Worm (Caenorhabditis elegans) whole organism, young adult: ENCODE measurements around the gene srw-103.

Experiments
- Y95B8A.8 ChIP-seq: fragments of 200-800 bp; sonication (Bioruptor generic); IDR thresholded peaks from 2 replicates; pipeline ENCODE4 v1.3.6; 2022; ENCODE audit warnings: missing genetic modification reagents, missing genetic modification characterization, missing compliant biosample characterization
- ZK185.1 ChIP-seq: sonication (generic microtip); optimal IDR thresholded peaks from 2 replicates; lab custom pipeline; 2016; ENCODE audit warnings: mild to moderate bottlenecking, missing genetic modification characterization, missing compliant biosample characterization; ENCODE audit not compliant: poor library complexity, severe bottlenecking
- bed-1 ChIP-seq: fragments of 200-800 bp; sonication (Bioruptor generic); IDR thresholded peaks from 2 replicates; pipeline ENCODE4 v1.3.6; 2022; ENCODE audit warnings: missing genetic modification reagents, missing genetic modification characterization, missing compliant biosample characterization
- hlh-26 ChIP-seq: fragments of 200-800 bp; sonication (Bioruptor generic); conservative IDR thresholded peaks from 2 replicates; pipeline ENCODE4 v1.3.6; 2022; ENCODE audit warnings: missing genetic modification reagents, missing genetic modification characterization, missing compliant biosample characterization
- hsf-1 ChIP-seq: fragments of 200-800 bp; sonication (Bioruptor generic); IDR thresholded peaks from 2 replicates; pipeline ENCODE4 v1.3.6; 2022; ENCODE audit warnings: missing genetic modification reagents, missing genetic modification characterization, missing compliant biosample characterization
- nfya-1 ChIP-seq: sonication (generic microtip); optimal IDR thresholded peaks from 2 replicates; lab custom pipeline; 2017; ENCODE audit warnings: antibody characterized with exemption, missing compliant biosample characterization, missing genetic modification characterization, borderline replicate concordance; ENCODE audit not compliant: insufficient read depth
- nhr-120 ChIP-seq: fragments of 200-800 bp; sonication (Bioruptor generic); IDR thresholded peaks from 2 replicates; pipeline ENCODE4 v1.3.6; 2022; ENCODE audit warnings: missing genetic modification characterization, missing compliant biosample characterization
- nhr-179 ChIP-seq: sonication (generic microtip); optimal IDR thresholded peaks from 2 replicates; lab custom pipeline; 2016; ENCODE audit warnings: mild to moderate bottlenecking, missing genetic modification characterization, missing compliant biosample characterization
- nhr-80 ChIP-seq: sonication (generic microtip); optimal IDR thresholded peaks from 2 replicates; lab custom pipeline; 2016; ENCODE audit warnings: missing genetic modification characterization, missing compliant biosample characterization
- sea-2 ChIP-seq: fragments of 200-800 bp; sonication (Bioruptor generic); IDR thresholded peaks from 2 replicates; pipeline ENCODE4 v1.3.6; 2022; ENCODE audit warnings: missing genetic modification characterization, missing compliant biosample characterization
- unc-130 ChIP-seq: sonication (generic microtip); optimal IDR thresholded peaks from 2 replicates; lab custom pipeline; 2016; ENCODE audit warnings: missing genetic modification reagents, missing genetic modification characterization, missing compliant biosample characterization

DNA sequence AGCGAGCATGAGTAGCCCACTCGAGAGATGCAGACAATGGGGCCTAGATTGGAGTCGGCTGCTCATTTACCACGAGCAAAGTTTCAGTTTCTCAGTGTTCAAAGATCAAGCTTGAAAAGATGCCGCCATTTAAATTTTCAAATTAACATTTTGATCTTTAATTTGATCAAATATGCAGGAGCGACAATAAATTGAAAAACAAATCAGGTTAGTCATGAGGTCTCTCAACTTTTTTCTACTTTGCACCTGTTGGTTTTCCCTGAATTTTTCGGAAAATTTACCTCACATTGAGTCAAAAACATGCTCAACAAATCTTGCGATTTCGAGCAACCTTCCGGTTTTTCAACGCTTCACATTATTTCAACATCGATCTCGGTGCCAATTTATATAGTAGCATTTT is 31.7 kb upstream of the srw-103 start, which contains the start of gene srh-5:
- TF ChIP-seq nfya-1 (no peak), hlh-26 (no peak), nhr-80 (tag; lab: Kevin White, UChicago) (no peak), nhr-120 (GFP tag; lab: Robert Waterston, UW) (no peak), unc-130 (GFP tag; lab: Kevin White, UChicago) (no peak), sea-2 (GFP tag; lab: Robert Waterston, UW) (no peak), bed-1 (GFP tag; lab: Robert Waterston, UW) (no peak), hsf-1 (GFP tag; lab: Robert Waterston, UW) (no peak), nhr-179 (tag; lab: Kevin White, UChicago) (no peak), ZK185.1 (tag; lab: Kevin White, UChicago) (no peak), Y95B8A.8 (no peak)
